Worm (Caenorhabditis elegans): ENCODE data around the gene nfm-1.

DNA sequence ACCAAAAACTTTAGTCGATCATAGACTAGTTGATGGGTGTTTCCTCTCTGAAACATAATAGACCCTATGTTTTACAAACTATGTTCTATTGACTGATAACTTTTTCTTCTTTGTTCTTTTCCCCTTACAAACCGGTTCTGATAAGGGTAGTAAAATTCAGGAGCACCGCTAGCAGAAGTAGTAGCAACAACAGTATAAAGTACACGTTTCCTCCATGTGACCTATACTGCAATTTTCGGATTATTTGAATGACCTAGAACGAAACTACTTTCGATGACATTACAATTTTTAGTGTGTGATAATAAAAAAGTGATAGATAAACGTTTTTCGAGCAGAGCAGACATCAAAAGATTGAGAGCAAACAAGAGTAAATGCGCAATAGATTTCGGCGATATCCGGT lies 21.0 kb downstream of the nfm-1 start:
- TF ChIP-seq W03F9.2 (tag; optimal IDR thresholded peaks at IDR 0.05) = no peak
- TF ChIP-seq dao-5 (tag; optimal IDR thresholded peaks at IDR 0.05) = no peak
- no peak for TF ChIP-seq him-1 (tag; optimal IDR thresholded peaks at IDR 0.05)

All from whole organism, L4/young adult.